Fruit fly (Drosophila melanogaster) whole organism, wandering third instar larva: ENCODE data around the gene jvl.

Experiments used
- Abd-B ChIP-seq: fragments of >200 bp; optimal IDR thresholded peaks from 2 replicates; lab custom pipeline; 2017; ENCODE audit warnings: missing biosample characterization, missing genetic modification characterization
- CG9705 ChIP-seq: fragments of 200-800 bp; sonication (Bioruptor generic); optimal IDR thresholded peaks from 2 replicates; lab custom pipeline; 2018; ENCODE audit warnings: missing biosample characterization, mild to moderate bottlenecking, missing genetic modification characterization
- CrebA ChIP-seq: fragments of 200-800 bp; sonication (Bioruptor generic); optimal IDR thresholded peaks from 2 replicates; lab custom pipeline; 2016; ENCODE audit warnings: missing biosample characterization, mild to moderate bottlenecking, missing genetic modification characterization, borderline replicate concordance
- Dif ChIP-seq: fragments of 200-275, 200-300 bp; sonication (Bioruptor generic); optimal IDR thresholded peaks from 2 replicates; lab custom pipeline; 2018; ENCODE audit warnings: missing biosample characterization, missing genetic modification characterization; ENCODE audit not compliant: partially characterized antibody
- HLH106 ChIP-seq: fragments of 200-800 bp; optimal IDR thresholded peaks from 3 replicates; lab custom pipeline; 2019; ENCODE audit warnings: missing biosample characterization, mild to moderate bottlenecking, missing genetic modification characterization, moderate library complexity
- Hnf4 ChIP-seq: fragments of 200-800 bp; sonication (Bioruptor generic); optimal IDR thresholded peaks from 2 replicates; lab custom pipeline; 2016; ENCODE audit warnings: missing biosample characterization, mild to moderate bottlenecking, missing genetic modification characterization
- Hr78 ChIP-seq: fragments of >200 bp; optimal IDR thresholded peaks from 2 replicates; lab custom pipeline; 2017; ENCODE audit warnings: missing biosample characterization, missing genetic modification characterization
- Hr83 ChIP-seq: fragments of 200-300 bp; sonication (Bioruptor generic); optimal IDR thresholded peaks from 2 replicates; lab custom pipeline; 2016; ENCODE audit warnings: missing biosample characterization, mild to moderate bottlenecking, missing genetic modification characterization, moderate library complexity; ENCODE audit not compliant: poor library complexity, severe bottlenecking
- Jra ChIP-seq: sonication (Bioruptor generic); optimal IDR thresholded peaks from 2 replicates; lab custom pipeline; 2016; ENCODE audit warnings: missing biosample characterization, missing genetic modification characterization
- Mio ChIP-seq: sonication (Bioruptor generic); optimal IDR thresholded peaks from 2 replicates; lab custom pipeline; 2016; ENCODE audit warnings: missing biosample characterization, missing genetic modification characterization
- Myc ChIP-seq: fragments of >200 bp; optimal IDR thresholded peaks from 2 replicates; lab custom pipeline; 2017
- N ChIP-seq: fragments of >200 bp; optimal IDR thresholded peaks from 2 replicates; lab custom pipeline; 2018; ENCODE audit warnings: missing biosample characterization, missing external identifiers, missing genetic modification characterization
- OdsH ChIP-seq: fragments of 200-800 bp; sonication (Bioruptor generic); optimal IDR thresholded peaks from 2 replicates; lab custom pipeline; 2016; ENCODE audit warnings: missing biosample characterization, mild to moderate bottlenecking, missing genetic modification characterization
- Rel ChIP-seq, 2 experiments: fragments of 200-800 bp; sonication (Bioruptor generic) in 1 of 2; optimal IDR thresholded peaks; 2 replicates in 1 of 2; 3 replicates in 1 of 2; lab custom pipeline; 2016 to 2019; ENCODE audit warnings: mild to moderate bottlenecking in 2 of 2, missing biosample characterization in 2 of 2, missing genetic modification characterization in 2 of 2, moderate library complexity in 1 of 2
- Sp1 ChIP-seq: fragments of 200-800 bp; sonication (Bioruptor generic); optimal IDR thresholded peaks from 3 replicates; lab custom pipeline; 2019; ENCODE audit warnings: missing biosample characterization, mild to moderate bottlenecking, missing genetic modification characterization, moderate library complexity
- Vsx2 ChIP-seq: fragments of 200-300, 225-300 bp; sonication (Bioruptor generic); optimal IDR thresholded peaks from 2 replicates; lab custom pipeline; 2018; ENCODE audit warnings: missing biosample characterization, missing genetic modification characterization; ENCODE audit not compliant: partially characterized antibody
- br ChIP-seq: fragments of 200-800 bp; sonication (Bioruptor generic); optimal IDR thresholded peaks from 2 replicates; lab custom pipeline; 2016; ENCODE audit warnings: missing biosample characterization, missing genetic modification characterization
- brk ChIP-seq: fragments of 200-800 bp; sonication (Bioruptor generic); optimal IDR thresholded peaks from 2 replicates; lab custom pipeline; 2016; ENCODE audit warnings: missing biosample characterization, mild to moderate bottlenecking, missing genetic modification characterization
- dl ChIP-seq, 2 experiments: fragments of 175-275, 200-275 bp in 1 of 2; fragments of 200-275 bp in 1 of 2; sonication (Bioruptor generic); optimal IDR thresholded peaks; lab custom pipeline; 2018; ENCODE audit warnings: mild to moderate bottlenecking in 2 of 2, missing biosample characterization in 2 of 2, missing genetic modification characterization in 2 of 2, moderate library complexity in 2 of 2; ENCODE audit not compliant: partially characterized antibody in 2 of 2, insufficient read depth in 1 of 2
- ey ChIP-seq: fragments of 200-800 bp; sonication (Bioruptor generic); optimal IDR thresholded peaks from 2 replicates; lab custom pipeline; 2016; ENCODE audit warnings: missing biosample characterization, missing genetic modification characterization
- foxo ChIP-seq, 2 experiments: fragments of 200-800 bp; sonication (Bioruptor generic); optimal IDR thresholded peaks; 2 replicates in 1 of 2; 3 replicates in 1 of 2; lab custom pipeline; 2016 to 2017; ENCODE audit warnings: missing biosample characterization in 2 of 2, missing genetic modification characterization in 2 of 2
- fru ChIP-seq: fragments of 200-800 bp; sonication (Bioruptor generic); optimal IDR thresholded peaks from 3 replicates; lab custom pipeline; 2016; ENCODE audit warnings: missing biosample characterization, mild to moderate bottlenecking, missing genetic modification characterization
- h ChIP-seq: fragments of 200-800 bp; sonication (Bioruptor generic); optimal IDR thresholded peaks from 3 replicates; lab custom pipeline; 2016; ENCODE audit warnings: missing biosample characterization, mild to moderate bottlenecking, missing genetic modification characterization
- jim ChIP-seq: fragments of 175-275, 200-325 bp; sonication (Bioruptor generic); optimal IDR thresholded peaks from 2 replicates; lab custom pipeline; 2016; ENCODE audit warnings: missing biosample characterization, mild to moderate bottlenecking, missing genetic modification characterization
- lola ChIP-seq: fragments of >200 bp; optimal IDR thresholded peaks from 2 replicates; lab custom pipeline; 2017; ENCODE audit warnings: missing biosample characterization, missing genetic modification characterization
- pan ChIP-seq: fragments of >200 bp; optimal IDR thresholded peaks from 2 replicates; lab custom pipeline; 2017
- psq ChIP-seq: fragments of 200-800 bp; sonication (Bioruptor generic); optimal IDR thresholded peaks from 3 replicates; lab custom pipeline; 2017; ENCODE audit warnings: missing biosample characterization, mild to moderate bottlenecking, missing genetic modification characterization, moderate library complexity
- rgr ChIP-seq: fragments of 200-800 bp; sonication (Bioruptor generic); optimal IDR thresholded peaks from 3 replicates; lab custom pipeline; 2016; ENCODE audit warnings: missing biosample characterization, mild to moderate bottlenecking, missing genetic modification characterization
- sage ChIP-seq: fragments of 200-800 bp; sonication (Bioruptor generic); optimal IDR thresholded peaks from 2 replicates; lab custom pipeline; 2016; ENCODE audit warnings: missing biosample characterization, mild to moderate bottlenecking, missing genetic modification characterization
- sv ChIP-seq: fragments of 200-800 bp; sonication (Bioruptor generic); optimal IDR thresholded peaks from 3 replicates; lab custom pipeline; 2016; ENCODE audit warnings: missing biosample characterization, missing genetic modification characterization
- tai ChIP-seq: sonication (Bioruptor generic); optimal IDR thresholded peaks from 2 replicates; lab custom pipeline; 2016; ENCODE audit warnings: missing biosample characterization, missing genetic modification characterization
- usp ChIP-seq: fragments of >200 bp; optimal IDR thresholded peaks from 2 replicates; lab custom pipeline; 2017; ENCODE audit warnings: missing biosample characterization, missing genetic modification characterization
- woc ChIP-seq: sonication (Bioruptor generic); optimal IDR thresholded peaks from 2 replicates; lab custom pipeline; 2016; ENCODE audit warnings: missing biosample characterization, mild to moderate bottlenecking, missing genetic modification characterization

The jvl gene

dm6 chr3R:14731061-14731780 is 10.2 kb upstream of the jvl start, which contains the start of gene CG7530:
CG7530 (minus strand) TSS chr3R:14731509.
- TF ChIP-seq Hr78 (GFP tag; lab: Kevin White, UChicago) = no peak
- TF ChIP-seq h (GFP tag; lab: Kevin White, UChicago) = peak; percentile 63
- peak; percentile 4 for TF ChIP-seq Vsx2
- TF ChIP-seq Sp1 = peak; percentile 40
- TF ChIP-seq Dif (GFP tag; lab: Kevin White, UChicago) = peak; percentile 71
- no peak for TF ChIP-seq Abd-B (GFP tag; lab: Kevin White, UChicago)
- TF ChIP-seq Rel (GFP tag; optimal IDR thresholded peaks at IDR 0.05; lab: Kevin White, UChicago) = peak; percentile 46
- TF ChIP-seq Rel (tag; optimal IDR thresholded peaks at IDR 0.05; lab: Kevin White, UChicago) = no peak
- TF ChIP-seq Hr83 (GFP tag; lab: Kevin White, UChicago) = no peak
- TF ChIP-seq dl (GFP tag; optimal IDR thresholded peaks at IDR 0.05; lab: Kevin White, UChicago; ENCODE audit: insufficient read depth in 1 of 2, partially characterized antibody in 2 of 2) = peak in 1 of 2 experiments; percentile 11
- peak in 1 of 2 experiments; percentile 47 for TF ChIP-seq foxo (GFP tag; optimal IDR thresholded peaks at IDR 0.05; lab: Kevin White, UChicago)
- no peak for TF ChIP-seq Mio (GFP tag; lab: Kevin White, UChicago)
- peak; percentile 54 for TF ChIP-seq sage (GFP tag; lab: Kevin White, UChicago)
- TF ChIP-seq brk = no peak
- TF ChIP-seq br (GFP tag; lab: Kevin White, UChicago) = peak; percentile 1
- no peak for TF ChIP-seq woc (GFP tag; lab: Kevin White, UChicago)
- TF ChIP-seq CrebA (GFP tag; lab: Kevin White, UChicago) = peak; percentile 48
- TF ChIP-seq tai = no peak
- no peak for TF ChIP-seq OdsH (GFP tag; lab: Kevin White, UChicago)
- TF ChIP-seq rgr (GFP tag; lab: Kevin White, UChicago) = peak; percentile 12
- TF ChIP-seq Hnf4 = peak; percentile 11

- TF ChIP-seq Myc (lab: Kevin White, UChicago) (no peak), h (GFP tag; lab: Kevin White, UChicago) (no peak), pan (lab: Kevin White, UChicago) (no peak), lola (GFP tag; lab: Kevin White, UChicago) (no peak), Hr78 (GFP tag; lab: Kevin White, UChicago) (no peak), N (GFP tag; lab: Kevin White, UChicago) (no peak), Vsx2 (no peak), sv (GFP tag; lab: Kevin White, UChicago) (no peak), dl (GFP tag; optimal IDR thresholded peaks at IDR 0.05; lab: Kevin White, UChicago; ENCODE audit: insufficient read depth in 1 of 2, partially characterized antibody in 2 of 2) (no peak), Mio (GFP tag; lab: Kevin White, UChicago) (no peak), usp (GFP tag; lab: Kevin White, UChicago) (no peak), ey (no peak), foxo (GFP tag; optimal IDR thresholded peaks at IDR 0.05; lab: Kevin White, UChicago) (no peak), fru (peak; percentile 48), psq (GFP tag; lab: Kevin White, UChicago) (no peak), HLH106 (tag; lab: Kevin White, UChicago) (peak; percentile 13), woc (GFP tag; lab: Kevin White, UChicago) (no peak), jim (no peak), Hr83 (GFP tag; lab: Kevin White, UChicago) (no peak), OdsH (GFP tag; lab: Kevin White, UChicago) (peak; percentile 6), tai (no peak)
Measured at dm6 chr3R:14731781-14732100, 9.6 kb upstream of the jvl start.

- TF ChIP-seq sage (GFP tag; lab: Kevin White, UChicago) (no peak), rgr (GFP tag; lab: Kevin White, UChicago) (no peak), CG9705 (GFP tag; lab: Kevin White, UChicago) (no peak), Jra (GFP tag; lab: Kevin White, UChicago) (no peak), Rel (GFP tag; optimal IDR thresholded peaks at IDR 0.05; lab: Kevin White, UChicago) (no peak), Rel (tag; optimal IDR thresholded peaks at IDR 0.05; lab: Kevin White, UChicago) (peak; percentile 31)
- TF ChIP-seq, all 38 proteins: peak for 1
Measured at dm6 chr3R:14733425-14733824, 8.0 kb upstream of the jvl start.
